Fruit fly (Drosophila melanogaster): ENCODE measurements around the gene CG13690.

Gene CG13690

dm6 chr2L:431629-431984 is 12.2 kb upstream of the CG13690 start:
- TF ChIP-seq CG11294 (GFP tag; IDR thresholded peaks at IDR 0.05) (no peak), svp (GFP tag) (peak; percentile 73)

- TF ChIP-seq CG6163 (GFP tag; IDR thresholded peaks at IDR 0.05) (peak; percentile 89), Blimp-1 (GFP tag; optimal IDR thresholded peaks at IDR 0.05) (no peak), CG11762 (GFP tag; optimal IDR thresholded peaks at IDR 0.05; ENCODE audit: insufficient read depth) (no peak), pdm3 (GFP tag; optimal IDR thresholded peaks at IDR 0.05) (peak; percentile 17), Hr39 (GFP tag; optimal IDR thresholded peaks at IDR 0.05) (no peak), Ets96B (tag; optimal IDR thresholded peaks at IDR 0.05) (peak; percentile 46), Gug (GFP tag; IDR thresholded peaks at IDR 0.05) (no peak), salr (GFP tag; optimal IDR thresholded peaks at IDR 0.05) (no peak), Sox15 (GFP tag; optimal IDR thresholded peaks at IDR 0.05) (no peak), CG10631 (GFP tag; optimal IDR thresholded peaks at IDR 0.05) (peak; percentile 17), acj6 (GFP tag; optimal IDR thresholded peaks at IDR 0.05) (no peak), CG8632 (GFP tag; optimal IDR thresholded peaks at IDR 0.05) (peak; percentile 39), svp (GFP tag) (peak; percentile 77), Hr4 (GFP tag; optimal IDR thresholded peaks at IDR 0.05) (no peak), CG31627 (GFP tag; optimal IDR thresholded peaks at IDR 0.05) (no peak), CG34406 (GFP tag; optimal IDR thresholded peaks at IDR 0.05) (no peak), fd85E (GFP tag; optimal IDR thresholded peaks at IDR 0.05) (no peak), CG11294 (GFP tag; IDR thresholded peaks at IDR 0.05) (no peak), spab (GFP tag; optimal IDR thresholded peaks at IDR 0.05) (peak; percentile 52), Met (GFP tag; optimal IDR thresholded peaks at IDR 0.05) (peak; percentile 40), CG6808 (GFP tag; optimal IDR thresholded peaks at IDR 0.05) (peak; percentile 66), Eip93F (GFP tag; optimal IDR thresholded peaks at IDR 0.05) (no peak), cyc (GFP tag; optimal IDR thresholded peaks at IDR 0.05) (no peak), dsx (GFP tag; optimal IDR thresholded peaks at IDR 0.05; ENCODE audit: poor library complexity, severe bottlenecking) (peak; percentile 86), CG6276 (GFP tag; optimal IDR thresholded peaks at IDR 0.05) (peak; percentile 67), Eip75B (GFP tag; optimal IDR thresholded peaks at IDR 0.05) (no peak), CG8319 (GFP tag; optimal IDR thresholded peaks at IDR 0.05) (no peak), esn (GFP tag; optimal IDR thresholded peaks at IDR 0.05) (peak; percentile 11), Sox102F (GFP tag; optimal IDR thresholded peaks at IDR 0.05) (no peak), fkh (GFP tag; optimal IDR thresholded peaks at IDR 0.05) (peak; percentile 99), CG3032 (tag; optimal IDR thresholded peaks at IDR 0.05) (peak; percentile 43), achi (GFP tag; optimal IDR thresholded peaks at IDR 0.05) (peak; percentile 55), fd59A (GFP tag; optimal IDR thresholded peaks at IDR 0.05) (peak; percentile 32), OdsH (GFP tag; optimal IDR thresholded peaks at IDR 0.05) (peak; percentile 21), CG16779 (tag; optimal IDR thresholded peaks at IDR 0.05) (peak; percentile 40), CG7368 (GFP tag; optimal IDR thresholded peaks at IDR 0.05) (no peak), Hr38 (GFP tag; optimal IDR thresholded peaks at IDR 0.05) (no peak), net (GFP tag; optimal IDR thresholded peaks at IDR 0.05) (peak; percentile 33), CG3919 (GFP tag; optimal IDR thresholded peaks at IDR 0.05) (peak; percentile 38), topi (GFP tag; optimal IDR thresholded peaks at IDR 0.05) (no peak), CG11902 (GFP tag; optimal IDR thresholded peaks at IDR 0.05) (no peak), lz (GFP tag; optimal IDR thresholded peaks at IDR 0.05) (no peak), Lpt (GFP tag; optimal IDR thresholded peaks at IDR 0.05) (no peak), CG32006 (GFP tag; optimal IDR thresholded peaks at IDR 0.05) (peak; percentile 22), CG6792 (GFP tag; optimal IDR thresholded peaks at IDR 0.05) (no peak), ss (GFP tag; optimal IDR thresholded peaks at IDR 0.05) (peak; percentile 71 to 75), Eip78C (GFP tag) (peak; percentile 88), CG9139 (GFP tag; optimal IDR thresholded peaks at IDR 0.05) (peak; percentile 78), CG10669 (GFP tag; optimal IDR thresholded peaks at IDR 0.05) (peak; percentile 57)
These were observed 11.6 kb upstream of the CG13690 start, which contains the start of gene ex for dm6 chr2L:430820-431628. Gene ex, plus strand, starts transcription at chr2L:431227.
